Worm (Caenorhabditis elegans): ENCODE measurements around the gene C33D9.3.

ce11 chrIV:8745591-8746302 is 47.0 kb downstream of the C33D9.3 start, which contains the start of the genes F20C5.7 and parg-1:
- TF ChIP-seq snpc-4 (tag; optimal IDR thresholded peaks at IDR 0.05) (no peak), zag-1 (tag; optimal IDR thresholded peaks at IDR 0.05) (no peak), daf-12 (tag; optimal IDR thresholded peaks at IDR 0.05) (no peak), ZK546.5 (tag; optimal IDR thresholded peaks at IDR 0.05) (no peak), unc-62 (GFP tag; optimal IDR thresholded peaks at IDR 0.05 in 1 of 2) (no peak), unc-62 (tag; optimal IDR thresholded peaks at IDR 0.05) (no peak), lin-39 (tag; optimal IDR thresholded peaks at IDR 0.05) (no peak), nhr-237 (tag; optimal IDR thresholded peaks at IDR 0.05) (no peak), pqm-1 (tag; optimal IDR thresholded peaks at IDR 0.05) (no peak), madf-5 (GFP tag; IDR thresholded peaks at IDR 0.05) (no peak), nhr-42 (GFP tag; IDR thresholded peaks at IDR 0.05) (no peak), skn-1 (tag; optimal IDR thresholded peaks at IDR 0.05) (no peak), Y48G9A.11 (GFP tag; IDR thresholded peaks at IDR 0.05) (no peak), lsy-2 (tag; optimal IDR thresholded peaks at IDR 0.05) (no peak)
